Worm (Caenorhabditis elegans) whole organism, L1 larva: ENCODE measurements around the gene T04F8.2.
A peak's percentile ranks its signal among the peaks of the same experiment; 100 is the strongest.

Experiments used
- C34B4.2 ChIP-seq: sonication (generic microtip); optimal IDR thresholded peaks from 2 replicates; lab custom pipeline; 2017; ENCODE audit warnings: mild to moderate bottlenecking, missing genetic modification characterization, missing compliant biosample characterization
- F16B12.6 ChIP-seq: fragments of 150-350 bp; optimal IDR thresholded peaks from 2 replicates; lab custom pipeline; 2014; ENCODE audit warnings: missing biosample characterization, missing genetic modification characterization
- Y116A8C.19 ChIP-seq: sonication (generic microtip); optimal IDR thresholded peaks from 2 replicates; lab custom pipeline; 2016; ENCODE audit warnings: missing compliant biosample characterization, missing genetic modification characterization, borderline replicate concordance
- alr-1 ChIP-seq: fragments of 200-800 bp; sonication (Bioruptor generic); optimal IDR thresholded peaks from 2 replicates; lab custom pipeline; 2018; ENCODE audit warnings: borderline replicate concordance, mild to moderate bottlenecking, missing genetic modification characterization, missing compliant biosample characterization
- ama-1 ChIP-seq: fragments of 150-350 bp; optimal IDR thresholded peaks from 2 replicates; lab custom pipeline; 2014
- blmp-1 ChIP-seq: fragments of 150-350 bp; optimal IDR thresholded peaks from 2 replicates; lab custom pipeline; 2014; ENCODE audit warnings: missing biosample characterization, missing genetic modification characterization
- ceh-63 ChIP-seq: fragments of 200-800 bp; sonication (Bioruptor generic); optimal IDR thresholded peaks from 2 replicates; lab custom pipeline; 2018; ENCODE audit warnings: mild to moderate bottlenecking, missing genetic modification characterization, missing compliant biosample characterization
- ceh-82 ChIP-seq, 3 experiments: fragments of 150-350 bp in 1 of 3; sonication (generic microtip) in 2 of 3; optimal IDR thresholded peaks; 2 replicates each; lab custom pipeline; 2014 to 2017; ENCODE audit warnings: missing biosample characterization in 3 of 3, missing genetic modification characterization in 3 of 3
- dsc-1 ChIP-seq: sonication (generic microtip); optimal IDR thresholded peaks from 2 replicates; lab custom pipeline; 2016; ENCODE audit warnings: mild to moderate bottlenecking, missing genetic modification characterization, missing compliant biosample characterization
- efl-1 ChIP-seq, 4 experiments: fragments of 150-350 bp; optimal IDR thresholded peaks in 3 of 4; peaks in 1 of 4; 1 replicate in 1 of 4; 2 replicates in 3 of 4; lab custom pipeline; 2014; ENCODE audit warnings: missing biosample characterization in 2 of 4, missing genetic modification characterization in 2 of 4, missing genetic modification reagents in 2 of 4
- efl-3 ChIP-seq: fragments of 200-800 bp; sonication (Bioruptor generic); optimal IDR thresholded peaks from 2 replicates; lab custom pipeline; 2018; ENCODE audit warnings: mild to moderate bottlenecking, missing genetic modification characterization, missing compliant biosample characterization
- egl-27 ChIP-seq, 2 experiments: fragments of 150-350 bp in 1 of 2; sonication (generic microtip); optimal IDR thresholded peaks; 3 replicates each; lab custom pipeline; 2017 to 2018; ENCODE audit warnings: missing biosample characterization in 2 of 2, missing genetic modification characterization in 2 of 2, missing genetic modification reagents in 2 of 2
- elt-3 ChIP-seq, 6 experiments: fragments of 150-350 bp in 1 of 6; sonication (generic microtip); optimal IDR thresholded peaks; 2 replicates each; lab custom pipeline; 2017 to 2018; ENCODE audit warnings: missing biosample characterization in 6 of 6, missing genetic modification characterization in 6 of 6, inconsistent platforms in 1 of 6
- fkh-10 ChIP-seq: sonication (generic microtip); optimal IDR thresholded peaks from 2 replicates; lab custom pipeline; 2017; ENCODE audit warnings: missing biosample characterization, missing genetic modification reagents, missing genetic modification characterization
- fkh-4 ChIP-seq: sonication (generic microtip); optimal IDR thresholded peaks from 2 replicates; lab custom pipeline; 2016; ENCODE audit warnings: missing compliant biosample characterization, missing genetic modification characterization, borderline replicate concordance
- fkh-8 ChIP-seq: sonication (generic microtip); optimal IDR thresholded peaks from 2 replicates; lab custom pipeline; 2016; ENCODE audit warnings: mild to moderate bottlenecking, missing genetic modification characterization, missing compliant biosample characterization
- grh-1 ChIP-seq: fragments of 200-800 bp; sonication (Bioruptor generic); IDR thresholded peaks from 2 replicates; pipeline ENCODE4 v1.3.6; 2022; ENCODE audit warnings: missing genetic modification reagents, missing genetic modification characterization, missing compliant biosample characterization
- hlh-17 ChIP-seq: fragments of 200-800 bp; sonication (Bioruptor generic); optimal IDR thresholded peaks from 2 replicates; lab custom pipeline; 2018; ENCODE audit warnings: missing genetic modification characterization, mild to moderate bottlenecking, missing compliant biosample characterization, moderate library complexity, borderline replicate concordance
- hlh-4 ChIP-seq: sonication (generic microtip); optimal IDR thresholded peaks from 2 replicates; lab custom pipeline; 2016; ENCODE audit warnings: mild to moderate bottlenecking, missing genetic modification characterization, missing compliant biosample characterization
- hpl-2 ChIP-seq: fragments of 150-350 bp; optimal IDR thresholded peaks from 2 replicates; lab custom pipeline; 2014; ENCODE audit warnings: missing biosample characterization, missing genetic modification reagents, missing genetic modification characterization
- irx-1 ChIP-seq: sonication (generic microtip); optimal IDR thresholded peaks from 2 replicates; lab custom pipeline; 2016; ENCODE audit warnings: missing genetic modification characterization, missing compliant biosample characterization
- isw-1 ChIP-seq: fragments of 200-800 bp; sonication (Bioruptor generic); IDR thresholded peaks from 2 replicates; pipeline ENCODE4 v1.3.6; 2022; ENCODE audit warnings: missing genetic modification characterization, missing compliant biosample characterization
- jun-1 ChIP-seq: fragments of 150-350 bp; optimal IDR thresholded peaks from 2 replicates; lab custom pipeline; 2014; ENCODE audit warnings: missing biosample characterization, missing genetic modification reagents, missing genetic modification characterization
- lin-14 ChIP-seq: fragments of 200-800 bp; sonication (Bioruptor generic); optimal IDR thresholded peaks from 2 replicates; lab custom pipeline; 2018; ENCODE audit warnings: mild to moderate bottlenecking, missing genetic modification characterization, moderate library complexity, missing compliant biosample characterization
- lin-15B ChIP-seq: fragments of 150-350 bp; sonication (generic microtip); optimal IDR thresholded peaks from 3 replicates; lab custom pipeline; 2014; ENCODE audit warnings: missing biosample characterization, missing genetic modification characterization
- lin-35 ChIP-seq, 2 experiments: fragments of 150-350 bp; optimal IDR thresholded peaks; 2 replicates each; lab custom pipeline; 2014; ENCODE audit warnings: missing biosample characterization in 2 of 2, missing genetic modification characterization in 2 of 2, missing genetic modification reagents in 2 of 2
- lin-39 ChIP-seq: fragments of 150-350 bp; optimal IDR thresholded peaks from 2 replicates; lab custom pipeline; 2014; ENCODE audit warnings: missing biosample characterization, missing genetic modification reagents, missing genetic modification characterization
- mab-9 ChIP-seq: fragments of 200-800 bp; sonication (Bioruptor generic); IDR thresholded peaks from 2 replicates; pipeline ENCODE4 v1.3.6; 2022; ENCODE audit warnings: missing genetic modification reagents, missing genetic modification characterization, missing compliant biosample characterization
- nhr-11 ChIP-seq: fragments of 150-350 bp; optimal IDR thresholded peaks from 2 replicates; lab custom pipeline; 2014; ENCODE audit warnings: missing biosample characterization, missing genetic modification characterization
- nhr-12 ChIP-seq: sonication (generic microtip); optimal IDR thresholded peaks from 2 replicates; lab custom pipeline; 2017; ENCODE audit warnings: missing biosample characterization, missing genetic modification characterization
- nhr-19 ChIP-seq: fragments of 200-800 bp; sonication (Bioruptor generic); conservative IDR thresholded peaks from 2 replicates; pipeline ENCODE4 v1.3.6; 2022; ENCODE audit warnings: missing genetic modification characterization, missing compliant biosample characterization
- nhr-237 ChIP-seq: fragments of 150-350 bp; optimal IDR thresholded peaks from 2 replicates; lab custom pipeline; 2014; ENCODE audit warnings: missing biosample characterization, missing genetic modification characterization
- nhr-90 ChIP-seq: sonication (generic microtip); optimal IDR thresholded peaks from 2 replicates; lab custom pipeline; 2016; ENCODE audit warnings: mild to moderate bottlenecking, missing genetic modification characterization, missing compliant biosample characterization; ENCODE audit not compliant: poor library complexity
- pag-3 ChIP-seq: sonication (generic microtip); optimal IDR thresholded peaks from 2 replicates; lab custom pipeline; 2017; ENCODE audit warnings: missing genetic modification characterization, mild to moderate bottlenecking, missing compliant biosample characterization, antibody characterized with exemption, borderline replicate concordance; ENCODE audit not compliant: insufficient read depth
- pax-3 ChIP-seq: fragments of 200-800 bp; sonication (Bioruptor generic); optimal IDR thresholded peaks from 2 replicates; lab custom pipeline; 2018; ENCODE audit warnings: mild to moderate bottlenecking, missing genetic modification characterization, moderate library complexity, missing compliant biosample characterization
- skn-1 ChIP-seq: fragments of 150-350 bp; optimal IDR thresholded peaks from 2 replicates; lab custom pipeline; 2014; ENCODE audit warnings: missing biosample characterization, missing genetic modification characterization
- snpc-4 ChIP-seq: fragments of 150-350 bp; optimal IDR thresholded peaks from 2 replicates; lab custom pipeline; 2014; ENCODE audit warnings: missing biosample characterization, missing genetic modification characterization
- snu-23 ChIP-seq: sonication (generic microtip); optimal IDR thresholded peaks from 2 replicates; lab custom pipeline; 2016; ENCODE audit warnings: missing genetic modification characterization, missing compliant biosample characterization
- sptf-1 ChIP-seq: fragments of 150-350 bp; optimal IDR thresholded peaks from 2 replicates; lab custom pipeline; 2014; ENCODE audit warnings: missing biosample characterization, missing genetic modification characterization
- sup-37 ChIP-seq: fragments of 200-800 bp; sonication (Bioruptor generic); optimal IDR thresholded peaks from 2 replicates; lab custom pipeline; 2018; ENCODE audit warnings: mild to moderate bottlenecking, missing genetic modification characterization, missing compliant biosample characterization
- swsn-7 ChIP-seq: sonication (generic microtip); optimal IDR thresholded peaks from 2 replicates; lab custom pipeline; 2016; ENCODE audit warnings: missing genetic modification characterization, missing compliant biosample characterization
- tbx-2 ChIP-seq: sonication (generic microtip); optimal IDR thresholded peaks from 2 replicates; lab custom pipeline; 2016; ENCODE audit warnings: missing genetic modification characterization, missing compliant biosample characterization
- unc-130 ChIP-seq: fragments of 150-350 bp; optimal IDR thresholded peaks from 2 replicates; lab custom pipeline; 2017; ENCODE audit warnings: missing biosample characterization, missing genetic modification characterization, inconsistent platforms
- unc-98 ChIP-seq: fragments of 200-800 bp; sonication (Bioruptor generic); IDR thresholded peaks from 2 replicates; pipeline ENCODE4 v1.3.6; 2022; ENCODE audit warnings: missing genetic modification characterization, missing compliant biosample characterization
- vab-15 ChIP-seq: sonication (generic microtip); optimal IDR thresholded peaks from 2 replicates; lab custom pipeline; 2017; ENCODE audit warnings: missing genotype, mild to moderate bottlenecking, missing genetic modification characterization, missing compliant biosample characterization
- ztf-11 ChIP-seq, 2 experiments: sonication (generic microtip); optimal IDR thresholded peaks; 2 replicates each; lab custom pipeline; 2016 to 2017; ENCODE audit warnings: missing genetic modification characterization in 2 of 2, missing biosample characterization in 1 of 2, missing compliant biosample characterization in 1 of 2
- ztf-4 ChIP-seq: fragments of 150-350 bp; optimal IDR thresholded peaks from 2 replicates; lab custom pipeline; 2014; ENCODE audit warnings: missing biosample characterization, missing genetic modification characterization

Gene T04F8.2

ce11 chrX:11645517-11645916 is 10.9 kb downstream of the T04F8.2 start (continued):
- TF ChIP-seq pax-3 (tag; lab: Kevin White, UChicago) (no peak), jun-1 (tag; lab: Kevin White, UChicago) (no peak), ztf-4 (tag; lab: Kevin White, UChicago) (no peak), efl-1 (optimal IDR thresholded peaks at IDR 0.05; lab: Kevin White, UChicago) (no peak), efl-1 (GFP tag; optimal IDR thresholded peaks at IDR 0.05 in 1 of 2; lab: Kevin White, UChicago) (no peak), alr-1 (tag; lab: Kevin White, UChicago) (no peak), mab-9 (no peak), elt-3 (tag; optimal IDR thresholded peaks at IDR 0.05; lab: Kevin White, UChicago) (peak in 1 of 6 experiments; percentile 49), egl-27 (tag; optimal IDR thresholded peaks at IDR 0.05; lab: Kevin White, UChicago) (no peak), blmp-1 (tag; lab: Kevin White, UChicago) (peak; percentile 23), ztf-11 (tag; optimal IDR thresholded peaks at IDR 0.05; lab: Kevin White, UChicago) (no peak), pag-3 (tag; lab: Kevin White, UChicago) (no peak), nhr-12 (tag; lab: Kevin White, UChicago) (no peak), F16B12.6 (tag; lab: Kevin White, UChicago) (no peak), isw-1 (GFP tag; lab: Robert Waterston, UW) (no peak), hlh-17 (GFP tag; lab: Kevin White, UChicago) (no peak), fkh-10 (GFP tag; lab: Kevin White, UChicago) (no peak), ceh-82 (tag; optimal IDR thresholded peaks at IDR 0.05; lab: Kevin White, UChicago) (no peak), snu-23 (GFP tag; lab: Kevin White, UChicago) (peak; percentile 49), skn-1 (tag; lab: Kevin White, UChicago) (peak; percentile 20), Y116A8C.19 (tag; lab: Kevin White, UChicago) (no peak), lin-15B (tag; lab: Kevin White, UChicago) (no peak), snpc-4 (no peak), grh-1 (no peak), vab-15 (tag; lab: Kevin White, UChicago) (no peak), fkh-4 (tag; lab: Kevin White, UChicago) (no peak), sptf-1 (tag; lab: Kevin White, UChicago) (no peak), unc-130 (tag; lab: Kevin White, UChicago) (no peak), fkh-8 (no peak), ceh-63 (GFP tag; lab: Kevin White, UChicago) (no peak), unc-98 (GFP tag; lab: Robert Waterston, UW) (no peak), lin-14 (GFP tag; lab: Kevin White, UChicago) (peak; percentile 5), efl-3 (no peak), nhr-237 (tag; lab: Kevin White, UChicago) (no peak), irx-1 (tag; lab: Kevin White, UChicago) (no peak), lin-39 (tag; lab: Kevin White, UChicago) (no peak), nhr-19 (GFP tag; lab: Robert Waterston, UW) (peak; percentile 14; the same call in 1 of the 2 replicates), sup-37 (no peak), C34B4.2 (tag; lab: Kevin White, UChicago) (no peak), nhr-90 (tag; lab: Kevin White, UChicago) (peak; percentile 58), hpl-2 (GFP tag; lab: Kevin White, UChicago) (no peak), hlh-4 (tag; lab: Kevin White, UChicago) (no peak), ama-1 (lab: Kevin White, UChicago) (no peak), nhr-11 (tag; lab: Kevin White, UChicago) (no peak), dsc-1 (no peak), tbx-2 (peak; percentile 25), swsn-7 (tag; lab: Kevin White, UChicago) (peak; percentile 21), lin-35 (GFP tag; optimal IDR thresholded peaks at IDR 0.05; lab: Kevin White, UChicago) (no peak)
